Fruit fly (Drosophila melanogaster): ENCODE measurements around the gene Ada1-2.

DNA sequence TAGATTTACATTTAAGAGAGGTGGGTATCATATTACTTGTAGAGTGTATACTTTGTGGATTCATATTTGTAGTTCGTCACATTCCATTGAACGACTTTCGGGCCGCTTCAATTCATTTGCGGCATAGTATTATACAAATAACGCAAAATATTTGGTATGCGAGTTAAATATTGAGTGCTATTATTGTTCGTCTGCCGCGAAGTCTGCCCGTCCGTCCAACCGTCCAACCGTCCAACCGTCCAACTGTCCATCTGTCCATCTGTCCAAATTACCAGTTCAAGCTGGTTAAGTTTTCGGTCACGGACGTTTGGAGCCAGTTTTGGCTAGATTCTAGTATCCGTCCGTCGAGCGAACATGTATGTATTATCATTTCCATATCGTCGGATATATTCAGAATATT, 31.4 kb downstream of the Ada1-2 start:
- TF ChIP-seq CTCF (optimal IDR thresholded peaks at IDR 0.05), result no peak
- no peak for TF ChIP-seq CG8478 (optimal IDR thresholded peaks at IDR 0.05)
